Worm (Caenorhabditis elegans): ENCODE results near the gene T04H1.12.

DNA sequence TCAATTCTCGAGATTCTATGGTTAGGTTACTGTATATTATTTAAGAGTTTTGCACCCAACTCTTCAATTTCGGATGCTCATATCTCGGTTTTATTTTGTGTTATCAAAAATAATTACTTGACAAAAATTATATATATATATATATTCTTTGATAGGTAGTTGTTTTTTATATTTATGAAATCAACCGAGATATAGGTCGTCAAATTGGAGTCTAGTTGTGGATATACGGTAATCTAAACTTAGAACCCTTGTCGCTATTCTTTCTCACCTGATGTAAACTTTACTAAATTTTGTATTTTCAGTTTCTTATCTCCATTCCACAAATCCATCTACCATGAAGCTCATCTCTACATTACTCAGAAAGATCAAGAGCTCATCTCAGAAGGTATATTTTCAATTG lies 27.7 kb downstream of the T04H1.12 start, which contains the start of gene F55C5.10:
- TF ChIP-seq dao-5 (tag; optimal IDR thresholded peaks at IDR 0.05), result no peak
- TF ChIP-seq W03F9.2 (tag; optimal IDR thresholded peaks at IDR 0.05), result no peak
